Worm (Caenorhabditis elegans) whole organism, early embryonic: ENCODE results near the gene ZK697.1.

Source experiments
- aly-1 ChIP-seq: sonication (generic microtip); optimal IDR thresholded peaks from 2 replicates; lab custom pipeline; 2016; ENCODE audit warnings: missing genetic modification characterization, missing compliant biosample characterization
- ama-1 ChIP-seq: fragments of 150-350 bp; optimal IDR thresholded peaks from 2 replicates; lab custom pipeline; 2014
- ceh-13 ChIP-seq: fragments of 200-800 bp; sonication (Bioruptor generic); optimal IDR thresholded peaks from 2 replicates; lab custom pipeline; 2018; ENCODE audit warnings: mild to moderate bottlenecking, missing genetic modification characterization, missing compliant biosample characterization
- ets-7 ChIP-seq: sonication (generic microtip); optimal IDR thresholded peaks from 2 replicates; lab custom pipeline; 2016; ENCODE audit warnings: missing genotype, missing genetic modification characterization, missing compliant biosample characterization
- pes-1 ChIP-seq: fragments of 200-800 bp; sonication (Bioruptor generic); IDR thresholded peaks from 2 replicates; pipeline ENCODE4 v1.3.6; 2022; ENCODE audit warnings: missing genetic modification reagents, missing genetic modification characterization, missing compliant biosample characterization
- scrt-1 ChIP-seq: fragments of 200-800 bp; sonication (Bioruptor generic); IDR thresholded peaks from 2 replicates; pipeline ENCODE4 v1.3.6; 2022; ENCODE audit warnings: missing genetic modification characterization, missing compliant biosample characterization
- tra-4 ChIP-seq: sonication (generic microtip); optimal IDR thresholded peaks from 2 replicates; lab custom pipeline; 2017; ENCODE audit warnings: missing genetic modification characterization, missing compliant biosample characterization

DNA sequence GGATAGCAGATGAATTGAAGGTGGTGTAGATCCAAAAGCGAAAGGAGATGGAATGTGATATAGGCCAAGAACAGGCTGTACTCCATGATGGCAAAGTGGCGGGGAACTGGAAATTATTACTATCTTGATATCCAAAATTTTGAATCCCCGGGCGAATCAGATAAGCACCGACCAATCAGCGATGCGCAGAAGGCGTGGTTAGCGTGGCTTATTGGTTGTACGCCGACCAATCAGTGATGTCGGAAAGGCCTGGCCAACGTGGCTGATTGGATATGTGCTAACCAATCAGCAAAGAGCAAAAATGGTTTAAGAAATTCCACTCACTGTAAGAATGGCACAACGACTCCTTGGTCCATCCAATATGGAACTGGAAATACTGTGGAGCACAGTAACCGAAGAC lies 27.4 kb downstream of the ZK697.1 start:
- TF ChIP-seq aly-1 (no peak), ama-1 (lab: Kevin White, UChicago) (no peak), ets-7 (tag; lab: Kevin White, UChicago) (no peak), scrt-1 (GFP tag; lab: Robert Waterston, UW) (no peak), tra-4 (no peak), pes-1 (GFP tag; lab: Robert Waterston, UW) (no peak), ceh-13 (GFP tag; lab: Kevin White, UChicago) (no peak)
